Worm (Caenorhabditis elegans) whole organism, L1 larva: ENCODE data around the gene ctsa-1.1.

Experiments used
- efl-1 ChIP-seq, 4 experiments: fragments of 150-350 bp; optimal IDR thresholded peaks in 3 of 4; peaks in 1 of 4; 1 replicate in 1 of 4; 2 replicates in 3 of 4; lab custom pipeline; 2014; ENCODE audit warnings: missing biosample characterization in 2 of 4, missing genetic modification characterization in 2 of 4, missing genetic modification reagents in 2 of 4
- elt-2 ChIP-seq: sonication (generic microtip); optimal IDR thresholded peaks from 2 replicates; lab custom pipeline; 2016; ENCODE audit warnings: missing genetic modification characterization, mild to moderate bottlenecking, inconsistent platforms, missing compliant biosample characterization, missing genetic modification reagents
- elt-3 ChIP-seq, 6 experiments: fragments of 150-350 bp in 1 of 6; sonication (generic microtip); optimal IDR thresholded peaks; 2 replicates each; lab custom pipeline; 2017 to 2018; ENCODE audit warnings: missing biosample characterization in 6 of 6, missing genetic modification characterization in 6 of 6, inconsistent platforms in 1 of 6
- fos-1 ChIP-seq: fragments of 150-350 bp; optimal IDR thresholded peaks from 2 replicates; lab custom pipeline; 2014; ENCODE audit warnings: missing biosample characterization, missing genetic modification characterization
- lsy-2 ChIP-seq, 2 experiments: fragments of 150-350 bp; optimal IDR thresholded peaks; 2 replicates each; lab custom pipeline; 2014; ENCODE audit warnings: missing biosample characterization in 2 of 2, missing genetic modification characterization in 2 of 2
- mep-1 ChIP-seq: fragments of 150-350 bp; optimal IDR thresholded peaks from 2 replicates; lab custom pipeline; 2014; ENCODE audit warnings: missing biosample characterization, missing genetic modification characterization
- nhr-12 ChIP-seq: sonication (generic microtip); optimal IDR thresholded peaks from 2 replicates; lab custom pipeline; 2017; ENCODE audit warnings: missing biosample characterization, missing genetic modification characterization
- nhr-90 ChIP-seq: sonication (generic microtip); optimal IDR thresholded peaks from 2 replicates; lab custom pipeline; 2016; ENCODE audit warnings: mild to moderate bottlenecking, missing genetic modification characterization, missing compliant biosample characterization; ENCODE audit not compliant: poor library complexity
- sptf-1 ChIP-seq: fragments of 150-350 bp; optimal IDR thresholded peaks from 2 replicates; lab custom pipeline; 2014; ENCODE audit warnings: missing biosample characterization, missing genetic modification characterization
- unc-30 ChIP-seq: sonication (generic microtip); optimal IDR thresholded peaks from 2 replicates; lab custom pipeline; 2017; ENCODE audit warnings: missing biosample characterization, missing genetic modification characterization
- unc-62 ChIP-seq: fragments of 150-350 bp; optimal IDR thresholded peaks from 2 replicates; lab custom pipeline; 2014; ENCODE audit warnings: missing biosample characterization, missing genetic modification reagents, missing genetic modification characterization

ce11 chrII:4710120-4710519 is 27.3 kb upstream of the ctsa-1.1 start, which contains the start of gene tag-151:
- peak; percentile 11 for TF ChIP-seq nhr-90 (tag; lab: Kevin White, UChicago)
- no peak for TF ChIP-seq sptf-1
- no peak for TF ChIP-seq unc-62 (GFP tag; lab: Kevin White, UChicago)
- TF ChIP-seq nhr-12 (tag; lab: Kevin White, UChicago), result no peak
- TF ChIP-seq fos-1 (tag; lab: Kevin White, UChicago), result no peak
- no peak for TF ChIP-seq elt-2 (tag; lab: Kevin White, UChicago)
- TF ChIP-seq unc-30 (tag; lab: Kevin White, UChicago), result no peak
- TF ChIP-seq efl-1 (optimal IDR thresholded peaks at IDR 0.05; lab: Kevin White, UChicago), result no peak
- peak in 1 of 2 experiments; percentile 52 for TF ChIP-seq efl-1 (GFP tag; optimal IDR thresholded peaks at IDR 0.05 in 1 of 2; lab: Kevin White, UChicago)
- TF ChIP-seq elt-3 (tag; optimal IDR thresholded peaks at IDR 0.05; lab: Kevin White, UChicago), result no peak
- peak in 1 of 2 experiments; percentile 1 for TF ChIP-seq lsy-2 (tag; optimal IDR thresholded peaks at IDR 0.05; lab: Kevin White, UChicago)
- no peak for TF ChIP-seq mep-1 (tag; lab: Kevin White, UChicago)
